Worm (Caenorhabditis elegans): ENCODE results near the gene C07G2.5.

The C07G2.5 gene

DNA sequence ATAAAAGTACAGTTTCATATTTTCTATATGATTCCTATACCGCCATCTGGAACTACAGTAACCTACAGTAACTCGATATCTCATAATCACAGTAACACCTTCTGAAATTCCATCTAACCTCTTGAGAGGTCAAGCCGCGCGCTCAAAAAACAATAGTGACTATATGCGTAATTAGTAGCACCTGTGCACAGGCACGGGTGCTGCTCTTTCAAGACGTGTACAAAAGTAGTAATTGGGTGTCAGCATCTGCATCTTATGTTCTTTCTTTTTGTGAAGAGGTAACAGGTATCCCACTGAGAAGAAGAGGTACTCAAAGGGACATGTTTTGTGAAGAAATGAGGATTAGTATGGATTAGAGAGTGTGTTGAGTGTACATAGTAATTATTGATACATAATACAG is 37.5 kb downstream of the C07G2.5 start:
- TF ChIP-seq daf-12 (tag; optimal IDR thresholded peaks at IDR 0.05) (no peak), zag-1 (tag; optimal IDR thresholded peaks at IDR 0.05) (no peak), tbx-2 (tag; optimal IDR thresholded peaks at IDR 0.05) (no peak), ZK546.5 (tag; optimal IDR thresholded peaks at IDR 0.05) (no peak)

- TF ChIP-seq egl-27 (tag; optimal IDR thresholded peaks at IDR 0.05) (no peak), lin-39 (tag; optimal IDR thresholded peaks at IDR 0.05) (peak; percentile 72), tbx-2 (tag; optimal IDR thresholded peaks at IDR 0.05) (peak; percentile 22)
Measured at ce11 chrIII:4460242-4460641, 38.6 kb downstream of the C07G2.5 start.

DNA sequence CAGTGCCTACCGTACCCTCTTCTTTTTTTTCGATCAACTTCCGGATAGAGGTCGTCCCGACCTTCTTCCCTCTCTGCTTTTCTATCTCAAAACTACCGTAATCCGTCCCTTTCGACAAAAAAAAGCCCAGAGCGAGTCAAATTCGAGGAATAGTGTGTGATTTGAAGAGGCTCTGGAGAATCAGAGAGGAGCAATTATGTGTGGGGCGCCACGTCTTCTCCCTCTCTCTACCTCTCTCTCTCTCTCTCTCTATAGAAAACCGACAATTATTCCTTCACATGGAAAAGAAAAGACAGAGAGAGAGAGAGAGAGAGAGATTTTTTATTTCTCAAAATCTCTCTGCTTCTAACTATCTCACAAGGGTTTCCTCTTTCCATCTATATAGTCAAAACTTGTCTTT is 42.3 kb downstream of the C07G2.5 start:
- TF ChIP-seq nhr-43 (tag; optimal IDR thresholded peaks at IDR 0.05; ENCODE audit: poor library complexity, severe bottlenecking) (no peak), egl-5 (tag; optimal IDR thresholded peaks at IDR 0.05) (no peak), nhr-67 (tag; optimal IDR thresholded peaks at IDR 0.05) (no peak), fkh-2 (tag; optimal IDR thresholded peaks at IDR 0.05) (no peak), ceh-82 (tag; optimal IDR thresholded peaks at IDR 0.05) (no peak), unc-39 (tag; optimal IDR thresholded peaks at IDR 0.05) (no peak), tbx-2 (tag; optimal IDR thresholded peaks at IDR 0.05) (no peak), aly-2 (tag; optimal IDR thresholded peaks at IDR 0.05) (no peak), pqm-1 (tag; optimal IDR thresholded peaks at IDR 0.05) (no peak), nhr-77 (tag; optimal IDR thresholded peaks at IDR 0.05) (no peak), nhr-28 (tag; optimal IDR thresholded peaks at IDR 0.05) (no peak), ZK546.5 (tag; optimal IDR thresholded peaks at IDR 0.05) (no peak), skn-1 (tag; optimal IDR thresholded peaks at IDR 0.05) (no peak), nhr-25 (tag; optimal IDR thresholded peaks at IDR 0.05) (peak; percentile 15), elt-2 (tag; optimal IDR thresholded peaks at IDR 0.05) (no peak), daf-12 (tag; optimal IDR thresholded peaks at IDR 0.05) (no peak), R02D3.7 (tag; optimal IDR thresholded peaks at IDR 0.05) (no peak), mml-1 (tag; optimal IDR thresholded peaks at IDR 0.05) (no peak), nfya-1 (tag; optimal IDR thresholded peaks at IDR 0.05; ENCODE audit: insufficient read depth) (peak; percentile 63), ceh-9 (tag; optimal IDR thresholded peaks at IDR 0.05) (no peak), zag-1 (tag; optimal IDR thresholded peaks at IDR 0.05) (no peak), nhr-23 (tag; optimal IDR thresholded peaks at IDR 0.05) (peak; percentile 40), eor-1 (tag; optimal IDR thresholded peaks at IDR 0.05) (no peak)

DNA sequence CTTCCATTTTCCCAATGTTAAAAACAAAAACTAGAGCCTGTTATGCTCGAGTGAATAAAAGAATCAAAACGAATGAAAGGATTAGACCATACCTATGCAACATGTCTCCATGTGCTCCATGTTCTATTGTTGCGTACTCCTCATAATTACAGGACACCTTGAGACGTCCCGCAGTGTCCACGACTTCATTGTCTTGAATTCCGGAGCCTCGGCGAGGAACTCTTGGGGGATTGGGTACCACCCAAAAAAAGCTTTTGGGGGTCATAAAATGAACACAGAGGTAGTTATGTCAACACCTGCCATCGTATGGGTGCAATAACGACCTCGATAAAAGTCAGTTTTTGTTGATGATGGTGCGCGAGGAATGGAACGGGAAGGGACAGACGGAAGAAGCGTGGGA is 43.9 kb downstream of the C07G2.5 start:
- TF ChIP-seq nhr-43 (tag; optimal IDR thresholded peaks at IDR 0.05; ENCODE audit: poor library complexity, severe bottlenecking) (no peak), pqm-1 (tag; optimal IDR thresholded peaks at IDR 0.05) (no peak), skn-1 (tag; optimal IDR thresholded peaks at IDR 0.05) (no peak), nhr-23 (tag; optimal IDR thresholded peaks at IDR 0.05) (no peak), egl-27 (tag; optimal IDR thresholded peaks at IDR 0.05) (no peak), nhr-76 (tag; optimal IDR thresholded peaks at IDR 0.05) (no peak), jun-1 (tag; optimal IDR thresholded peaks at IDR 0.05) (no peak), zag-1 (tag; optimal IDR thresholded peaks at IDR 0.05) (no peak)

DNA sequence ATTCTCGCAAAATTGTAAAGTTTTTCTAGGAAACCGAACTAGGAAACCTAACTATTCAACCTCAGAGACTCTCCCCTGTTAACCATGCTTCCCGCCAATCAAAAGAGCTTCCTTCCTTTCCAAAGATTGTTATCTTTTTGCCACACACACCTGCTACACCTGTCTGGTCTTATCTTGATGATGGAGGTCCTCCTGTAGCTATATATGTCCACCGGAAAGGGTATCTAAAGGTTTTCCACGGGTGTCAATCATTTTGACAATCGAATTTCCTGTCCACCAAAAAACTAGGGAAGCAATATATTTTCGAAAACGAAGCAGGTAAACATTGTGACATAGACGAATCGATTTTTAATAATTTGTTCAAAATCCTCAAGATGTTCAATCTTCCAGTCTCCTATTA is 45.1 kb downstream of the C07G2.5 start:
- TF ChIP-seq elt-1 (tag; optimal IDR thresholded peaks at IDR 0.05) (peak; percentile 76), sea-2 (GFP tag; optimal IDR thresholded peaks at IDR 0.05) (no peak), unc-62 (GFP tag; optimal IDR thresholded peaks at IDR 0.05) (peak; percentile 10), nhr-25 (tag; optimal IDR thresholded peaks at IDR 0.05) (peak; percentile 2), mml-1 (tag; optimal IDR thresholded peaks at IDR 0.05) (no peak)

ce11 chrIII:4453301-4453700 is 45.5 kb downstream of the C07G2.5 start:
- no peak for TF ChIP-seq jun-1 (tag; optimal IDR thresholded peaks at IDR 0.05)
- TF ChIP-seq ceh-28 (tag; optimal IDR thresholded peaks at IDR 0.05): no peak
- peak; percentile 76 for TF ChIP-seq nfya-1 (tag; optimal IDR thresholded peaks at IDR 0.05; ENCODE audit: insufficient read depth)
- TF ChIP-seq eor-1 (tag; optimal IDR thresholded peaks at IDR 0.05): no peak
